Fruit fly (Drosophila melanogaster): ENCODE data around the gene CG17361.

Gene CG17361

dm6 chr3L:13957212-13957668 lies 39.8 kb upstream of the CG17361 start (continued):
- peak; percentile 38; the same call in 1 of the 2 replicates for TF ChIP-seq ara (GFP tag; IDR thresholded peaks at IDR 0.05)
- TF ChIP-seq CG2202 (tag; optimal IDR thresholded peaks at IDR 0.05): peak; percentile 36
- no peak for TF ChIP-seq CG5953 (GFP tag; IDR thresholded peaks at IDR 0.05)
- TF ChIP-seq zfh2 (GFP tag; optimal IDR thresholded peaks at IDR 0.05): no peak
- TF ChIP-seq Dref (GFP tag; IDR thresholded peaks at IDR 0.05): no peak
- TF ChIP-seq CG17328 (GFP tag; IDR thresholded peaks at IDR 0.05): peak; percentile 43; the same call in 1 of the 2 replicates
- TF ChIP-seq CG18764 (GFP tag; optimal IDR thresholded peaks at IDR 0.05): peak; percentile 32
- TF ChIP-seq CG14667 (GFP tag; IDR thresholded peaks at IDR 0.05): no peak
- peak; percentile 65 for TF ChIP-seq Vsx1 (GFP tag; optimal IDR thresholded peaks at IDR 0.05)
- peak; percentile 73 for TF ChIP-seq Med (GFP tag)
- TF ChIP-seq TFAM (GFP tag; optimal IDR thresholded peaks at IDR 0.05): peak; percentile 45
- no peak for TF ChIP-seq Hey (tag; optimal IDR thresholded peaks at IDR 0.05)
- peak in 1 of 2 experiments; percentile 86 for TF ChIP-seq Hr51 (GFP tag; optimal IDR thresholded peaks at IDR 0.05)
- peak; percentile 44 for TF ChIP-seq CG15011 (GFP tag; optimal IDR thresholded peaks at IDR 0.05)
- TF ChIP-seq Eip74EF (GFP tag; optimal IDR thresholded peaks at IDR 0.05): peak in 1 of 2 experiments; percentile 70
- peak; percentile 34 for TF ChIP-seq Deaf1 (tag; optimal IDR thresholded peaks at IDR 0.05)
- TF ChIP-seq Max (GFP tag; optimal IDR thresholded peaks at IDR 0.05): peak; percentile 55
- no peak for TF ChIP-seq Dip3 (GFP tag; optimal IDR thresholded peaks at IDR 0.05)
- TF ChIP-seq CG18262 (tag; optimal IDR thresholded peaks at IDR 0.05): peak; percentile 89
- TF ChIP-seq az2 (GFP tag; optimal IDR thresholded peaks at IDR 0.05): peak; percentile 79
- TF ChIP-seq unpg (GFP tag; optimal IDR thresholded peaks at IDR 0.05): peak; percentile 70
- peak; percentile 23 to 63 for TF ChIP-seq chif (GFP tag; optimal IDR thresholded peaks at IDR 0.05)
- no peak for TF ChIP-seq CG4360 (GFP tag; IDR thresholded peaks at IDR 0.05)
- peak; percentile 7 for TF ChIP-seq Hmx (GFP tag; optimal IDR thresholded peaks at IDR 0.05)
- TF ChIP-seq GATAe (GFP tag; conservative IDR thresholded peaks at IDR 0.05): no peak
- TF ChIP-seq CG6689 (GFP tag; IDR thresholded peaks at IDR 0.05): peak; percentile 75
- TF ChIP-seq CG31441 (GFP tag; IDR thresholded peaks at IDR 0.05): peak; percentile 85
- no peak for TF ChIP-seq sc (optimal IDR thresholded peaks at IDR 0.05)
- peak; percentile 73 for TF ChIP-seq sc (GFP tag; optimal IDR thresholded peaks at IDR 0.05)
- TF ChIP-seq sisA (GFP tag; IDR thresholded peaks at IDR 0.05): peak; percentile 29; the same call in 1 of the 2 replicates
- 0 out of 3 replicates have a peak, but pooled peaks have one; percentile 58 for TF ChIP-seq so (GFP tag; IDR thresholded peaks at IDR 0.05)
- TF ChIP-seq eve (GFP tag; optimal IDR thresholded peaks at IDR 0.05): peak in 1 of 2 experiments; percentile 74
- TF ChIP-seq Doc3 (GFP tag; IDR thresholded peaks at IDR 0.05; ENCODE audit: partially characterized antibody): no peak
- TF ChIP-seq CG12391 (tag; optimal IDR thresholded peaks at IDR 0.05): peak; percentile 82
- no peak for TF ChIP-seq CG12744 (GFP tag; optimal IDR thresholded peaks at IDR 0.05)
- peak; percentile 79 for TF ChIP-seq CG10267 (tag; optimal IDR thresholded peaks at IDR 0.05)
- peak; percentile 46; the same call in 1 of the 2 replicates for TF ChIP-seq CG32767 (GFP tag; IDR thresholded peaks at IDR 0.05)
- peak; percentile 78 for TF ChIP-seq tio (GFP tag; optimal IDR thresholded peaks at IDR 0.05)
- TF ChIP-seq CG9437 (GFP tag; optimal IDR thresholded peaks at IDR 0.05): peak; percentile 83
- peak; percentile 67 for TF ChIP-seq Xbp1 (GFP tag; optimal IDR thresholded peaks at IDR 0.05)
- TF ChIP-seq PHDP (tag; optimal IDR thresholded peaks at IDR 0.05): peak; percentile 74
- TF ChIP-seq CG5180 (GFP tag; optimal IDR thresholded peaks at IDR 0.05): peak; percentile 53
- peak; percentile 64 for TF ChIP-seq CG15696 (tag; optimal IDR thresholded peaks at IDR 0.05)
- TF ChIP-seq Aef1 (GFP tag; IDR thresholded peaks at IDR 0.05): peak; percentile 38; the same call in 1 of the 3 replicates
- no peak for TF ChIP-seq chinmo (GFP tag; IDR thresholded peaks at IDR 0.05; ENCODE audit: partially characterized antibody)
- no peak for TF ChIP-seq bigmax (GFP tag; optimal IDR thresholded peaks at IDR 0.05)
- TF ChIP-seq CG4617 (GFP tag; optimal IDR thresholded peaks at IDR 0.05; ENCODE audit: borderline replicate concordance): peak; percentile 10
- peak; percentile 73 for TF ChIP-seq gsb-n (tag; optimal IDR thresholded peaks at IDR 0.05)
- no peak for TF ChIP-seq stc (GFP tag; IDR thresholded peaks at IDR 0.05)
- TF ChIP-seq jumu (GFP tag; optimal IDR thresholded peaks at IDR 0.05): no peak
